Worm (Caenorhabditis elegans): ENCODE data around the gene C01F6.14.

The C01F6.14 gene

ce11 chrIV:9090538-9091195, 13.3 kb downstream of the C01F6.14 start:
- TF ChIP-seq mab-5 (tag; optimal IDR thresholded peaks at IDR 0.05): no peak

- no peak for TF ChIP-seq cnd-1 (tag; optimal IDR thresholded peaks at IDR 0.05)
- no peak for TF ChIP-seq drap-1 (GFP tag; optimal IDR thresholded peaks at IDR 0.05)
- TF ChIP-seq mls-2 (tag; optimal IDR thresholded peaks at IDR 0.05): no peak
- no peak for TF ChIP-seq mep-1 (tag; optimal IDR thresholded peaks at IDR 0.05)
- no peak for TF ChIP-seq nhr-28 (tag; optimal IDR thresholded peaks at IDR 0.05)
- TF ChIP-seq ztf-11 (tag; optimal IDR thresholded peaks at IDR 0.05): no peak
- no peak for TF ChIP-seq flh-1 (GFP tag; optimal IDR thresholded peaks at IDR 0.05)
- TF ChIP-seq hlh-1 (tag; optimal IDR thresholded peaks at IDR 0.05): no peak
- no peak for TF ChIP-seq unc-120 (tag; optimal IDR thresholded peaks at IDR 0.05; ENCODE audit: poor library complexity, severe bottlenecking)
- no peak for TF ChIP-seq M03D4.4 (tag; optimal IDR thresholded peaks at IDR 0.05)
- TF ChIP-seq sem-2 (GFP tag; optimal IDR thresholded peaks at IDR 0.05): no peak
- TF ChIP-seq lsy-2 (tag; optimal IDR thresholded peaks at IDR 0.05): no peak
- no peak for TF ChIP-seq pha-4 (tag; optimal IDR thresholded peaks at IDR 0.05)
- no peak for TF ChIP-seq elt-1 (tag; optimal IDR thresholded peaks at IDR 0.05; ENCODE audit: borderline replicate concordance, insufficient read depth)
- no peak for TF ChIP-seq zip-8 (tag; optimal IDR thresholded peaks at IDR 0.05)
- no peak for TF ChIP-seq nhr-2 (tag; optimal IDR thresholded peaks at IDR 0.05)
- no peak for TF ChIP-seq sptf-1 (tag; optimal IDR thresholded peaks at IDR 0.05)
- TF ChIP-seq ceh-39 (tag; optimal IDR thresholded peaks at IDR 0.05): no peak
- no peak for TF ChIP-seq lin-32 (GFP tag; optimal IDR thresholded peaks at IDR 0.05)
- TF ChIP-seq unc-39 (tag; optimal IDR thresholded peaks at IDR 0.05): no peak
Measured at ce11 chrIV:9088294-9088693, 15.6 kb downstream of the C01F6.14 start, which contains the start of gene msa-1. Gene msa-1, plus strand, starts transcription at chrIV:9088594.

ce11 chrIV:9082055-9082454, 21.9 kb downstream of the C01F6.14 start, which contains the start of gene twk-8:
Gene twk-8, plus strand, starts transcription at chrIV:9082355.
- TF ChIP-seq nhr-2 (tag; optimal IDR thresholded peaks at IDR 0.05): no peak
- no peak for TF ChIP-seq cnd-1 (tag; optimal IDR thresholded peaks at IDR 0.05)
- TF ChIP-seq zip-8 (tag; optimal IDR thresholded peaks at IDR 0.05): no peak
- TF ChIP-seq tbx-8 (GFP tag; optimal IDR thresholded peaks at IDR 0.05): no peak

ce11 chrIV:9080201-9080600, 23.7 kb downstream of the C01F6.14 start:
- TF ChIP-seq elt-1 (tag; optimal IDR thresholded peaks at IDR 0.05; ENCODE audit: borderline replicate concordance, insufficient read depth): no peak
- TF ChIP-seq cnd-1 (tag; optimal IDR thresholded peaks at IDR 0.05): no peak
- no peak for TF ChIP-seq mab-5 (tag; optimal IDR thresholded peaks at IDR 0.05)
- TF ChIP-seq unc-62 (GFP tag; optimal IDR thresholded peaks at IDR 0.05): peak; percentile 33
- TF ChIP-seq unc-120 (tag; optimal IDR thresholded peaks at IDR 0.05; ENCODE audit: poor library complexity, severe bottlenecking): peak; percentile 83
- no peak for TF ChIP-seq flh-1 (GFP tag; optimal IDR thresholded peaks at IDR 0.05)
- TF ChIP-seq zip-8 (tag; optimal IDR thresholded peaks at IDR 0.05): no peak
- TF ChIP-seq ham-2 (GFP tag; optimal IDR thresholded peaks at IDR 0.05): no peak
- no peak for TF ChIP-seq ceh-43 (GFP tag; optimal IDR thresholded peaks at IDR 0.05)
- peak; percentile 25 for TF ChIP-seq hlh-1 (tag; optimal IDR thresholded peaks at IDR 0.05)

- TF ChIP-seq elt-3 (tag; optimal IDR thresholded peaks at IDR 0.05) (no peak), hlh-1 (tag; optimal IDR thresholded peaks at IDR 0.05) (peak; percentile 79), mls-2 (tag; optimal IDR thresholded peaks at IDR 0.05) (no peak), ceh-43 (GFP tag; optimal IDR thresholded peaks at IDR 0.05) (no peak), blmp-1 (tag; optimal IDR thresholded peaks at IDR 0.05) (no peak)
Measured at ce11 chrIV:9079330-9079729, 24.6 kb downstream of the C01F6.14 start.

- TF ChIP-seq pha-4 (tag; optimal IDR thresholded peaks at IDR 0.05) (no peak), cnd-1 (tag; optimal IDR thresholded peaks at IDR 0.05) (no peak), ces-1 (GFP tag; optimal IDR thresholded peaks at IDR 0.05) (no peak), drap-1 (GFP tag; optimal IDR thresholded peaks at IDR 0.05) (no peak), ceh-43 (GFP tag; optimal IDR thresholded peaks at IDR 0.05) (no peak), nhr-2 (tag; optimal IDR thresholded peaks at IDR 0.05) (no peak), sem-2 (GFP tag; optimal IDR thresholded peaks at IDR 0.05) (no peak), nhr-237 (tag; optimal IDR thresholded peaks at IDR 0.05) (no peak), mab-5 (tag; optimal IDR thresholded peaks at IDR 0.05) (no peak), hlh-1 (tag; optimal IDR thresholded peaks at IDR 0.05) (no peak), ceh-39 (tag; optimal IDR thresholded peaks at IDR 0.05) (no peak)
Measured at ce11 chrIV:9078469-9078868, 25.5 kb downstream of the C01F6.14 start, which contains the start of gene mans-4. Gene mans-4, minus strand, starts transcription at chrIV:9078569.
